Fruit fly (Drosophila melanogaster) whole organism, embryonic: Measurements from ENCODE around the gene CG7379.

ENCODE experiments used
- Asciz ChIP-seq: fragments of 200-800 bp; sonication (Bioruptor generic); optimal IDR thresholded peaks from 2 replicates; lab custom pipeline; 2017; ENCODE audit warnings: missing biosample characterization, mild to moderate bottlenecking, missing genetic modification characterization, missing genetic modification reagents
- CG10209 ChIP-seq: fragments of 200-800 bp; sonication (Bioruptor generic); optimal IDR thresholded peaks from 3 replicates; lab custom pipeline; 2017; ENCODE audit warnings: missing biosample characterization, mild to moderate bottlenecking, missing genetic modification characterization, missing genetic modification reagents
- CG10431 ChIP-seq: fragments of 200-800 bp; sonication (Bioruptor generic); optimal IDR thresholded peaks from 3 replicates; lab custom pipeline; 2018; ENCODE audit warnings: missing biosample characterization, mild to moderate bottlenecking, missing genetic modification characterization
- CG10462 ChIP-seq: fragments of 200-800 bp; sonication (Bioruptor generic); optimal IDR thresholded peaks from 2 replicates; lab custom pipeline; 2016; ENCODE audit warnings: missing biosample characterization, missing genetic modification characterization
- CG12744 ChIP-seq: fragments of 200-800 bp; sonication (Bioruptor generic); optimal IDR thresholded peaks from 2 replicates; lab custom pipeline; 2016; ENCODE audit warnings: missing biosample characterization, missing genetic modification characterization
- CG15696 ChIP-seq: fragments of 200-800 bp; sonication (Bioruptor generic); optimal IDR thresholded peaks from 2 replicates; lab custom pipeline; 2019; ENCODE audit warnings: missing biosample characterization, mild to moderate bottlenecking, missing genetic modification characterization, moderate library complexity
- CG1603 ChIP-seq: fragments of 200-800 bp; sonication (Bioruptor generic); optimal IDR thresholded peaks from 2 replicates; lab custom pipeline; 2019; ENCODE audit warnings: missing biosample characterization, mild to moderate bottlenecking, missing genetic modification characterization, moderate library complexity
- CG17385 ChIP-seq: fragments of 200-800 bp; sonication (Bioruptor generic); optimal IDR thresholded peaks from 3 replicates; lab custom pipeline; 2018; ENCODE audit warnings: missing biosample characterization, mild to moderate bottlenecking, missing genetic modification characterization
- CG18619 ChIP-seq: fragments of 200-800 bp; sonication (Bioruptor generic); optimal IDR thresholded peaks from 3 replicates; lab custom pipeline; 2017; ENCODE audit warnings: missing biosample characterization, mild to moderate bottlenecking, missing genetic modification characterization
- CG2116 ChIP-seq: fragments of 200-800 bp; sonication (Bioruptor generic); optimal IDR thresholded peaks from 3 replicates; lab custom pipeline; 2018; ENCODE audit warnings: missing biosample characterization, mild to moderate bottlenecking, missing genetic modification characterization
- CG2202 ChIP-seq: fragments of 200-800 bp; sonication (Bioruptor generic); optimal IDR thresholded peaks from 2 replicates; lab custom pipeline; 2018; ENCODE audit warnings: missing biosample characterization, mild to moderate bottlenecking, missing genetic modification characterization
- CG3407 ChIP-seq: fragments of 200-800 bp; sonication (Bioruptor generic); optimal IDR thresholded peaks from 2 replicates; lab custom pipeline; 2018; ENCODE audit warnings: missing biosample characterization, mild to moderate bottlenecking, missing genetic modification characterization
- CG4404 ChIP-seq: fragments of 200-800 bp; sonication (Bioruptor generic); IDR thresholded peaks from 2 replicates; pipeline ENCODE4 v1.3.6; 2022; ENCODE audit warnings: missing biosample characterization, missing genetic modification characterization
- CG5180 ChIP-seq: fragments of 200-800 bp; sonication (Bioruptor generic); optimal IDR thresholded peaks from 3 replicates; lab custom pipeline; 2017; ENCODE audit warnings: missing biosample characterization, missing genetic modification characterization, mild to moderate bottlenecking, moderate library complexity, missing genetic modification reagents
- CG6254 ChIP-seq: fragments of 200-800 bp; sonication (Bioruptor generic); optimal IDR thresholded peaks from 3 replicates; lab custom pipeline; 2017; ENCODE audit warnings: mild to moderate bottlenecking, missing biosample characterization, missing genetic modification reagents, missing genetic modification characterization
- CG7357 ChIP-seq: fragments of 200-800 bp; sonication (Bioruptor generic); IDR thresholded peaks from 3 replicates; pipeline ENCODE4 v1.3.6; 2022; ENCODE audit warnings: missing biosample characterization, missing genetic modification characterization
- CG7556 ChIP-seq: fragments of 200-800 bp; sonication (Bioruptor generic); optimal IDR thresholded peaks from 2 replicates; lab custom pipeline; 2017; ENCODE audit warnings: missing biosample characterization, mild to moderate bottlenecking, missing genetic modification characterization
- CG8290 ChIP-seq, 3 experiments: fragments of 200-800 bp; sonication (Bioruptor generic); optimal IDR thresholded peaks; 2 replicates each; lab custom pipeline; 2016 to 2019; ENCODE audit warnings: missing biosample characterization in 3 of 3, missing genetic modification characterization in 3 of 3, mild to moderate bottlenecking in 2 of 3, moderate library complexity in 1 of 3
- CG9932 ChIP-seq: fragments of 200-800 bp; sonication (Bioruptor generic); IDR thresholded peaks from 2 replicates; pipeline ENCODE4 v1.3.6; 2022; ENCODE audit warnings: missing biosample characterization, missing genetic modification characterization
- CTCF ChIP-seq: fragments of 200-800 bp; sonication (Bioruptor generic); optimal IDR thresholded peaks from 2 replicates; lab custom pipeline; 2017; ENCODE audit warnings: missing biosample characterization, mild to moderate bottlenecking, missing genetic modification characterization, moderate library complexity
- CrebB ChIP-seq: fragments of 200-800 bp; sonication (Bioruptor generic); optimal IDR thresholded peaks from 3 replicates; lab custom pipeline; 2018; ENCODE audit warnings: missing biosample characterization, mild to moderate bottlenecking, missing genetic modification characterization
- D ChIP-seq, 2 experiments: fragments of 200-800 bp in 1 of 2; fragments of >200 bp in 1 of 2; sonication (Bioruptor generic) in 1 of 2; optimal IDR thresholded peaks; 2 replicates in 1 of 2; 3 replicates in 1 of 2; lab custom pipeline; 2017; ENCODE audit warnings: mild to moderate bottlenecking in 1 of 2, missing biosample characterization in 1 of 2, missing genetic modification characterization in 1 of 2, missing genetic modification reagents in 1 of 2
- E2f2 ChIP-seq: fragments of 200-800 bp; sonication (Bioruptor generic); IDR thresholded peaks from 2 replicates; pipeline ENCODE4 v1.3.6; 2022; ENCODE audit warnings: missing biosample characterization, missing genetic modification characterization
- ERR ChIP-seq: fragments of 200-800 bp; sonication (Bioruptor generic); optimal IDR thresholded peaks from 2 replicates; lab custom pipeline; 2016; ENCODE audit warnings: missing biosample characterization, missing genetic modification characterization
- Ets97D ChIP-seq: fragments of 200-800 bp; sonication (Bioruptor generic); optimal IDR thresholded peaks from 3 replicates; lab custom pipeline; 2016; ENCODE audit warnings: missing biosample characterization, missing genetic modification characterization
- Gug ChIP-seq: fragments of 200-800 bp; sonication (Bioruptor generic); IDR thresholded peaks from 4 replicates; pipeline ENCODE4 v1.3.6; 2022; ENCODE audit warnings: missing biosample characterization, missing genetic modification characterization
- H2.0 ChIP-seq: fragments of 200-800 bp; sonication (Bioruptor generic); IDR thresholded peaks from 2 replicates; pipeline ENCODE4 v1.3.6; 2022; ENCODE audit warnings: missing biosample characterization, missing genetic modification characterization
- HLHmδ ChIP-seq: fragments of 200-800 bp; sonication (Bioruptor generic); optimal IDR thresholded peaks from 2 replicates; lab custom pipeline; 2018; ENCODE audit warnings: missing biosample characterization, mild to moderate bottlenecking, missing genetic modification characterization, moderate library complexity
- Lhr ChIP-seq: fragments of 200-800 bp; sonication (Bioruptor generic); optimal IDR thresholded peaks from 3 replicates; lab custom pipeline; 2017; ENCODE audit warnings: mild to moderate bottlenecking, missing biosample characterization, missing genetic modification reagents, missing genetic modification characterization
- Lpt ChIP-seq: fragments of >200 bp; optimal IDR thresholded peaks from 2 replicates; lab custom pipeline; 2018; ENCODE audit warnings: missing biosample characterization, missing genetic modification characterization
- Opbp ChIP-seq: fragments of 200-800 bp; sonication (Bioruptor generic); IDR thresholded peaks from 3 replicates; pipeline ENCODE4 v1.3.6; 2022; ENCODE audit warnings: missing biosample characterization, missing genetic modification characterization; ENCODE audit not compliant: partially characterized antibody
- PHDP ChIP-seq: fragments of 200-800 bp; sonication (Bioruptor generic); optimal IDR thresholded peaks from 3 replicates; lab custom pipeline; 2018; ENCODE audit warnings: missing biosample characterization, mild to moderate bottlenecking, missing genetic modification characterization, moderate library complexity
- Sin3A ChIP-seq: fragments of >200 bp; optimal IDR thresholded peaks from 2 replicates; lab custom pipeline; 2018
- Taf1 ChIP-seq: fragments of 200-800 bp; sonication (Bioruptor generic); IDR thresholded peaks from 2 replicates; pipeline ENCODE4 v1.3.6; 2022; ENCODE audit warnings: missing biosample characterization, missing genetic modification characterization
- bsh ChIP-seq, 2 experiments: fragments of 200-800 bp; sonication (Bioruptor generic); optimal IDR thresholded peaks; 2 replicates each; lab custom pipeline; 2017 to 2018; ENCODE audit warnings: mild to moderate bottlenecking in 2 of 2, missing biosample characterization in 2 of 2, missing genetic modification characterization in 2 of 2, moderate library complexity in 1 of 2
- chinmo ChIP-seq: fragments of 200-800 bp; sonication (Bioruptor generic); IDR thresholded peaks from 4 replicates; pipeline ENCODE4 v1.3.6; 2022; ENCODE audit warnings: missing biosample characterization, missing genetic modification characterization; ENCODE audit not compliant: partially characterized antibody
- chm ChIP-seq: fragments of 200-800 bp; sonication (Bioruptor generic); IDR thresholded peaks from 2 replicates; pipeline ENCODE4 v1.3.6; 2022; ENCODE audit warnings: missing biosample characterization, missing genetic modification characterization
- ci ChIP-seq: fragments of 200-800 bp; sonication (Bioruptor generic); IDR thresholded peaks from 3 replicates; pipeline ENCODE4 v1.3.6; 2022; ENCODE audit warnings: missing biosample characterization, missing genetic modification characterization
- dmrt11E ChIP-seq: fragments of 200-800 bp; sonication (Bioruptor generic); optimal IDR thresholded peaks from 3 replicates; lab custom pipeline; 2018; ENCODE audit warnings: missing biosample characterization, mild to moderate bottlenecking, missing genetic modification characterization, moderate library complexity
- eve ChIP-seq, 2 experiments: fragments of >200 bp; optimal IDR thresholded peaks; 2 replicates each; lab custom pipeline; 2017; ENCODE audit warnings: missing biosample characterization in 2 of 2, missing genetic modification characterization in 2 of 2
- lab ChIP-seq: fragments of 200-800 bp; sonication (Bioruptor generic); optimal IDR thresholded peaks from 3 replicates; lab custom pipeline; 2017; ENCODE audit warnings: missing biosample characterization, missing genetic modification characterization, mild to moderate bottlenecking, moderate library complexity, missing genetic modification reagents
- mam ChIP-seq: fragments of 200-800 bp; sonication (Bioruptor generic); optimal IDR thresholded peaks from 3 replicates; lab custom pipeline; 2016; ENCODE audit warnings: missing biosample characterization, missing genetic modification characterization
- org-1 ChIP-seq: fragments of 200-800 bp; sonication (Bioruptor generic); optimal IDR thresholded peaks from 2 replicates; lab custom pipeline; 2017; ENCODE audit warnings: missing biosample characterization, missing genetic modification characterization
- otp ChIP-seq: fragments of 200-800 bp; sonication (Bioruptor generic); IDR thresholded peaks from 3 replicates; pipeline ENCODE4, ENCODE4 v1.3.6; 2022; ENCODE audit warnings: missing biosample characterization, missing genetic modification characterization
- pum ChIP-seq: fragments of 200-800 bp; sonication (Bioruptor generic); optimal IDR thresholded peaks from 2 replicates; lab custom pipeline; 2016; ENCODE audit warnings: missing biosample characterization, missing genetic modification characterization
- shn ChIP-seq: fragments of 200-800 bp; sonication (Bioruptor generic); optimal IDR thresholded peaks from 3 replicates; lab custom pipeline; 2016; ENCODE audit warnings: missing biosample characterization, missing genetic modification characterization
- sim ChIP-seq: fragments of 200-800 bp; sonication (Bioruptor generic); IDR thresholded peaks from 2 replicates; pipeline ENCODE4 v1.3.6; 2022; ENCODE audit warnings: missing biosample characterization, missing genetic modification characterization
- sisA ChIP-seq: fragments of 200-800 bp; sonication (Bioruptor generic); IDR thresholded peaks from 2 replicates; pipeline ENCODE4 v1.3.6; 2022; ENCODE audit warnings: missing biosample characterization, missing genetic modification characterization
- sob ChIP-seq: fragments of 200-800 bp; sonication (Bioruptor generic); IDR thresholded peaks from 2 replicates; pipeline ENCODE4 v1.3.6; 2022; ENCODE audit warnings: missing biosample characterization, missing genetic modification characterization
- tio ChIP-seq: fragments of 200-800 bp; sonication (Bioruptor generic); optimal IDR thresholded peaks from 2 replicates; lab custom pipeline; 2017; ENCODE audit warnings: missing biosample characterization, missing genetic modification characterization, inconsistent platforms

Gene CG7379

DNA sequence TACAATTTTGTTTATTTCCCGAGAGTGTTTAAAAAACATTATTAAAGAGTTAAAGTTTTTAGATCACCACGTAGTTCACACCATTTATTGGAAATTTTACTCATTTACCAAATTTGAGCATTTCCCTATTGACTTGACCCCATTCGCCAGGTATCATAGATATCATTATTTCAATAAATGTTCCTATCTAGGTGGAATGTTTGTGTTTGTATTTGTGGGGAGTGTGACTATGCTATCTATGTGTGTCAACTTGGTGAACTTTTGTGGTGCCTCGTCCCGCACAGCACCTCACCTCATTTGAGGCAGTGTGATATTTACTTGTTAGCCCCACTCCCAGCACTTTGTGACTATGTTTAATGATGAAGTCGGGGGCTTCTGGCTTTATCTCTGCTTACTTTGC, 30.5 kb upstream of the CG7379 start (continued):
- no peak for TF ChIP-seq H2.0 (GFP tag; lab: Robert Waterston, UW)
- no peak for TF ChIP-seq chinmo (GFP tag; lab: Robert Waterston, UW)
- TF ChIP-seq sisA (GFP tag; lab: Robert Waterston, UW) = no peak
- no peak for TF ChIP-seq CG10462 (GFP tag; lab: Kevin White, UChicago)
- no peak for TF ChIP-seq CG7357 (GFP tag; lab: Robert Waterston, UW)
- TF ChIP-seq CG12744 (GFP tag; lab: Kevin White, UChicago) = no peak
- TF ChIP-seq CG4404 (GFP tag; lab: Robert Waterston, UW) = no peak
- TF ChIP-seq ci (GFP tag; lab: Robert Waterston, UW) = peak; percentile 72; the same call in 2 of the 3 replicates
- no peak for TF ChIP-seq CG9932
- TF ChIP-seq CG1603 = peak; percentile 46
- TF ChIP-seq CG7556 = peak; percentile 9
- peak in 1 of 2 experiments; percentile 53 for TF ChIP-seq eve (GFP tag; optimal IDR thresholded peaks at IDR 0.05; lab: Kevin White, UChicago)
- no peak for TF ChIP-seq Sin3A (lab: Kevin White, UChicago)
- TF ChIP-seq dmrt11E (tag; lab: Kevin White, UChicago) = peak; percentile 58
- TF ChIP-seq CG2116 (GFP tag; lab: Kevin White, UChicago) = peak; percentile 10
- peak; percentile 47 for TF ChIP-seq CG5180
- peak; percentile 21 for TF ChIP-seq CG15696 (tag; lab: Kevin White, UChicago)
- no peak for TF ChIP-seq E2f2 (GFP tag; lab: Robert Waterston, UW)
- TF ChIP-seq Asciz (GFP tag; lab: Kevin White, UChicago) = peak; percentile 62
- no peak for TF ChIP-seq tio (GFP tag; lab: Kevin White, UChicago)
- no peak for TF ChIP-seq pum (GFP tag; lab: Kevin White, UChicago)
- peak; percentile 50 for TF ChIP-seq PHDP (tag; lab: Kevin White, UChicago)
- no peak for TF ChIP-seq Gug
- no peak for TF ChIP-seq Ets97D
- TF ChIP-seq CG17385 (GFP tag; lab: Kevin White, UChicago) = peak; percentile 23
- TF ChIP-seq CG3407 (GFP tag; lab: Kevin White, UChicago) = peak; percentile 51
- peak; percentile 23 for TF ChIP-seq CG10209 (GFP tag; lab: Kevin White, UChicago)
- TF ChIP-seq lab (GFP tag; lab: Kevin White, UChicago) = peak; percentile 32
- peak; percentile 11 for TF ChIP-seq Lhr
- peak; percentile 5 for TF ChIP-seq CG6254 (GFP tag; lab: Kevin White, UChicago)
- TF ChIP-seq org-1 = peak; percentile 36
- peak; percentile 19 for TF ChIP-seq CG18619
- TF ChIP-seq CG2202 (tag; lab: Kevin White, UChicago) = peak; percentile 73
- TF ChIP-seq Lpt (GFP tag; lab: Kevin White, UChicago) = no peak
- TF ChIP-seq bsh (GFP tag; optimal IDR thresholded peaks at IDR 0.05; lab: Kevin White, UChicago) = peak in 1 of 2 experiments; percentile 46
- no peak for TF ChIP-seq Opbp (GFP tag; lab: Robert Waterston, UW)
- 0 out of 3 replicates have a peak, but pooled peaks have one; percentile 5 for TF ChIP-seq otp (GFP tag; lab: Robert Waterston, UW)
- 0 out of 2 replicates have a peak, but pooled peaks have one; percentile 29 for TF ChIP-seq sim (GFP tag; lab: Robert Waterston, UW)
- no peak for TF ChIP-seq ERR (GFP tag; lab: Kevin White, UChicago)
- no peak for TF ChIP-seq shn (GFP tag; lab: Kevin White, UChicago)
- no peak for TF ChIP-seq D (optimal IDR thresholded peaks at IDR 0.05; lab: Kevin White, UChicago)
- TF ChIP-seq D (GFP tag; optimal IDR thresholded peaks at IDR 0.05; lab: Kevin White, UChicago) = peak; percentile 25
- TF ChIP-seq CTCF (GFP tag; lab: Kevin White, UChicago) = no peak
- peak; percentile 56 for TF ChIP-seq HLHmδ (GFP tag; lab: Kevin White, UChicago)
- TF ChIP-seq mam (GFP tag; lab: Kevin White, UChicago) = no peak
- no peak for TF ChIP-seq Taf1 (GFP tag; lab: Robert Waterston, UW)
- TF ChIP-seq CG8290 (GFP tag; optimal IDR thresholded peaks at IDR 0.05; lab: Kevin White, UChicago) = no peak
- TF ChIP-seq CG8290 (tag; optimal IDR thresholded peaks at IDR 0.05; lab: Kevin White, UChicago) = peak in 1 of 2 experiments; percentile 34
- TF ChIP-seq sob (GFP tag; lab: Robert Waterston, UW) = no peak
- 0 out of 2 replicates have a peak, but pooled peaks have one; percentile 26 for TF ChIP-seq chm
- TF ChIP-seq CrebB = peak; percentile 53
- peak; percentile 57 for TF ChIP-seq CG10431 (GFP tag; lab: Kevin White, UChicago)
